Worm (Caenorhabditis elegans): ENCODE results near the gene K02F3.12.

The K02F3.12 gene

ce11 chrIII:880840-881239 lies 24.5 kb downstream of the K02F3.12 start:
- TF ChIP-seq ceh-100 (GFP tag; IDR thresholded peaks at IDR 0.05) (no peak), nfyb-1 (GFP tag; IDR thresholded peaks at IDR 0.05) (peak; percentile 54; the same call in 1 of the 2 replicates), ztf-3 (GFP tag; optimal IDR thresholded peaks at IDR 0.05) (no peak), cebp-1 (GFP tag; IDR thresholded peaks at IDR 0.05) (no peak), cebp-1 (tag; optimal IDR thresholded peaks at IDR 0.05) (no peak), ekl-4 (GFP tag; IDR thresholded peaks at IDR 0.05) (peak; percentile 46; the same call in 1 of the 2 replicates), xnd-1 (tag; optimal IDR thresholded peaks at IDR 0.05) (no peak), dox-1 (GFP tag; IDR thresholded peaks at IDR 0.05) (no peak), F49E8.2 (tag; optimal IDR thresholded peaks at IDR 0.05; ENCODE audit: insufficient read depth) (no peak), attf-6 (GFP tag; IDR thresholded peaks at IDR 0.05) (0 out of 2 replicates have a peak, but pooled peaks have one; percentile 49), hsf-1 (GFP tag; IDR thresholded peaks at IDR 0.05) (0 out of 2 replicates have a peak, but pooled peaks have one; percentile 13), F23B12.7 (tag; optimal IDR thresholded peaks at IDR 0.05; ENCODE audit: insufficient read depth) (no peak), sdz-38 (tag; optimal IDR thresholded peaks at IDR 0.05) (no peak), C17E4.6 (GFP tag; IDR thresholded peaks at IDR 0.05) (no peak)

ce11 chrIII:881460-881859 lies 25.1 kb downstream of the K02F3.12 start:
- TF ChIP-seq B0336.3 (GFP tag; IDR thresholded peaks at IDR 0.05) (peak; percentile 70), snpc-1.3 (tag; optimal IDR thresholded peaks at IDR 0.05; ENCODE audit: insufficient read depth) (no peak), ZK185.1 (tag; optimal IDR thresholded peaks at IDR 0.05; ENCODE audit: poor library complexity, severe bottlenecking) (peak; percentile 16), egl-44 (GFP tag; IDR thresholded peaks at IDR 0.05) (no peak), pbrm-1 (GFP tag; IDR thresholded peaks at IDR 0.05) (peak; percentile 29; the same call in 1 of the 2 replicates), snpc-1.1 (tag; optimal IDR thresholded peaks at IDR 0.05; ENCODE audit: insufficient read depth) (peak; percentile 10), dox-1 (GFP tag; IDR thresholded peaks at IDR 0.05) (peak; percentile 19; the same call in 1 of the 2 replicates), ztf-28 (GFP tag; IDR thresholded peaks at IDR 0.05) (no peak), ceh-40 (GFP tag; IDR thresholded peaks at IDR 0.05) (no peak), rec-8 (tag; optimal IDR thresholded peaks at IDR 0.05) (no peak), lsl-1 (GFP tag; optimal IDR thresholded peaks at IDR 0.05) (peak; percentile 33), gei-17 (GFP tag; optimal IDR thresholded peaks at IDR 0.05) (no peak), zfh-2 (GFP tag; conservative IDR thresholded peaks at IDR 0.05) (no peak), ama-1 (optimal IDR thresholded peaks at IDR 0.05) (no peak), ama-1 (GFP tag; optimal IDR thresholded peaks at IDR 0.05) (peak in 1 of 2 experiments; percentile 66), madf-3 (GFP tag; IDR thresholded peaks at IDR 0.05) (peak; percentile 76; the same call in 1 of the 2 replicates), repo-1 (tag; optimal IDR thresholded peaks at IDR 0.05) (no peak), him-1 (tag; optimal IDR thresholded peaks at IDR 0.05) (no peak), nfya-1 (tag; optimal IDR thresholded peaks at IDR 0.05; ENCODE audit: borderline replicate concordance, insufficient read depth) (no peak), Y53G8AR.9 (GFP tag; conservative IDR thresholded peaks at IDR 0.05) (0 out of 2 replicates have a peak, but pooled peaks have one; percentile 43), aptf-2 (GFP tag; conservative IDR thresholded peaks at IDR 0.05) (no peak), Y53F4B.3 (GFP tag; IDR thresholded peaks at IDR 0.05) (0 out of 2 replicates have a peak, but pooled peaks have one; percentile 14), Y56A3A.18 (GFP tag; IDR thresholded peaks at IDR 0.05) (no peak; the same call in 1 of the 2 replicates), ekl-4 (GFP tag; IDR thresholded peaks at IDR 0.05) (peak; percentile 52), attf-3 (GFP tag; conservative IDR thresholded peaks at IDR 0.05) (no peak), F37B4.10 (GFP tag; IDR thresholded peaks at IDR 0.05) (no peak), cebp-1 (GFP tag; IDR thresholded peaks at IDR 0.05) (no peak), cebp-1 (tag; optimal IDR thresholded peaks at IDR 0.05) (peak; percentile 19), B0035.1 (tag; optimal IDR thresholded peaks at IDR 0.05) (no peak), attf-6 (GFP tag; IDR thresholded peaks at IDR 0.05) (0 out of 2 replicates have a peak, but pooled peaks have one; percentile 9), ceh-58 (GFP tag; IDR thresholded peaks at IDR 0.05) (0 out of 2 replicates have a peak, but pooled peaks have one; percentile 15), ets-4 (GFP tag; optimal IDR thresholded peaks at IDR 0.05) (no peak), snpc-3.4 (tag; optimal IDR thresholded peaks at IDR 0.05) (peak; percentile 39), tbp1 (GFP tag; optimal IDR thresholded peaks at IDR 0.05) (peak; percentile 15), die-1 (tag; optimal IDR thresholded peaks at IDR 0.05) (peak; percentile 5), egrh-3 (GFP tag; IDR thresholded peaks at IDR 0.05) (no peak)

All from whole organism, young adult.